Fruit fly (Drosophila melanogaster) whole organism, pupa: ENCODE data around the gene CG14610.

Experiments
- CG10348 ChIP-seq: fragments of 200-800 bp; sonication (Bioruptor generic); IDR thresholded peaks from 2 replicates; pipeline ENCODE4 v1.3.6; 2022; ENCODE audit warnings: missing biosample characterization, missing genetic modification characterization
- CG12605 ChIP-seq: fragments of 200-800 bp; sonication (Bioruptor generic); IDR thresholded peaks from 2 replicates; pipeline ENCODE4 v1.3.6; 2022; ENCODE audit warnings: missing biosample characterization, missing genetic modification characterization
- CG13204 ChIP-seq: fragments of 200-800 bp; sonication (Bioruptor generic); optimal IDR thresholded peaks from 2 replicates; lab custom pipeline; 2018; ENCODE audit warnings: missing biosample characterization, mild to moderate bottlenecking, missing genetic modification characterization, moderate library complexity
- CG14655 ChIP-seq: fragments of 200-800 bp; sonication (Bioruptor generic); optimal IDR thresholded peaks from 3 replicates; lab custom pipeline; 2017; ENCODE audit warnings: mild to moderate bottlenecking, missing biosample characterization, missing genetic modification reagents, missing genetic modification characterization
- CG15710 ChIP-seq: fragments of 200-800 bp; sonication (Bioruptor generic); optimal IDR thresholded peaks from 2 replicates; lab custom pipeline; 2018; ENCODE audit warnings: missing biosample characterization, mild to moderate bottlenecking, missing genetic modification characterization, moderate library complexity
- CG17806 ChIP-seq: fragments of 200-800 bp; sonication (Bioruptor generic); optimal IDR thresholded peaks from 2 replicates; lab custom pipeline; 2018; ENCODE audit warnings: missing biosample characterization, mild to moderate bottlenecking, missing genetic modification characterization, moderate library complexity
- CG32121 ChIP-seq: fragments of 200-800 bp; sonication (Bioruptor generic); IDR thresholded peaks from 2 replicates; pipeline ENCODE4 v1.3.6; 2022; ENCODE audit warnings: missing biosample characterization, missing genetic modification characterization
- CG34367 ChIP-seq: fragments of 200-800 bp; sonication (Bioruptor generic); optimal IDR thresholded peaks from 2 replicates; lab custom pipeline; 2018; ENCODE audit warnings: missing biosample characterization, mild to moderate bottlenecking, missing genetic modification characterization
- CG4496 ChIP-seq: fragments of 200-800 bp; sonication (Bioruptor generic); IDR thresholded peaks from 3 replicates; pipeline ENCODE4 v1.3.6; 2022; ENCODE audit warnings: missing biosample characterization, missing genetic modification characterization
- CG8159 ChIP-seq: fragments of 200-800 bp; sonication (Bioruptor generic); optimal IDR thresholded peaks from 3 replicates; lab custom pipeline; 2018; ENCODE audit warnings: missing biosample characterization, mild to moderate bottlenecking, missing genetic modification characterization, moderate library complexity
- CG8301 ChIP-seq: fragments of 200-800 bp; sonication (Bioruptor generic); optimal IDR thresholded peaks from 2 replicates; lab custom pipeline; 2018; ENCODE audit warnings: missing biosample characterization, mild to moderate bottlenecking, missing genetic modification characterization
- CG9948 ChIP-seq: fragments of 200-800 bp; sonication (Bioruptor generic); optimal IDR thresholded peaks from 2 replicates; lab custom pipeline; 2018; ENCODE audit warnings: missing biosample characterization, mild to moderate bottlenecking, missing genetic modification characterization, moderate library complexity
- D1 ChIP-seq: fragments of 200-800 bp; sonication (Bioruptor generic); optimal IDR thresholded peaks from 2 replicates; lab custom pipeline; 2018; ENCODE audit warnings: missing biosample characterization, mild to moderate bottlenecking, missing genetic modification characterization, moderate library complexity
- EcR ChIP-seq: fragments of 200-800 bp; sonication (Bioruptor generic); optimal IDR thresholded peaks from 3 replicates; lab custom pipeline; 2019; ENCODE audit warnings: missing biosample characterization, missing genetic modification characterization, mild to moderate bottlenecking, moderate library complexity, missing genetic modification reagents
- Ets98B ChIP-seq: fragments of 200-800 bp; sonication (Bioruptor generic); IDR thresholded peaks from 2 replicates; pipeline ENCODE4 v1.3.6; 2022; ENCODE audit warnings: missing biosample characterization, missing genetic modification characterization
- Pif1A ChIP-seq: fragments of 200-800 bp; sonication (Bioruptor generic); optimal IDR thresholded peaks from 3 replicates; lab custom pipeline; 2016; ENCODE audit warnings: missing biosample characterization, missing genetic modification characterization
- Pif1B ChIP-seq: fragments of 200-800 bp; sonication (Bioruptor generic); optimal IDR thresholded peaks from 3 replicates; lab custom pipeline; 2016; ENCODE audit warnings: missing biosample characterization, missing genetic modification characterization
- Snoo ChIP-seq: fragments of 200-800 bp; sonication (Bioruptor generic); optimal IDR thresholded peaks from 3 replicates; lab custom pipeline; 2017; ENCODE audit warnings: missing biosample characterization, mild to moderate bottlenecking, missing genetic modification characterization, inconsistent platforms
- fd96Ca ChIP-seq: fragments of 200-800 bp; sonication (Bioruptor generic); IDR thresholded peaks from 3 replicates; pipeline ENCODE4 v1.3.6; 2022; ENCODE audit warnings: missing biosample characterization, missing genetic modification characterization
- gl ChIP-seq: fragments of 200-800 bp; sonication (Bioruptor generic); optimal IDR thresholded peaks from 2 replicates; lab custom pipeline; 2018; ENCODE audit warnings: missing biosample characterization, mild to moderate bottlenecking, missing genetic modification characterization
- rn ChIP-seq: fragments of 200-800 bp; sonication (Bioruptor generic); IDR thresholded peaks from 2 replicates; pipeline ENCODE4 v1.3.6; 2022; ENCODE audit warnings: missing biosample characterization, missing genetic modification characterization

CG14610 gene

dm6 chr3R:7107713-7108588 is 36.1 kb downstream of the CG14610 start:
- TF ChIP-seq rn (GFP tag; lab: Robert Waterston, UW), result no peak
- TF ChIP-seq CG14655 (GFP tag; lab: Kevin White, UChicago), result peak; percentile 7
- TF ChIP-seq Snoo (tag; lab: Kevin White, UChicago), result no peak
- TF ChIP-seq CG8159, result peak; percentile 4
- TF ChIP-seq fd96Ca (GFP tag; lab: Robert Waterston, UW), result no peak
- no peak for TF ChIP-seq CG8301 (tag; lab: Kevin White, UChicago)
- TF ChIP-seq CG17806, result no peak
- no peak for TF ChIP-seq gl (tag; lab: Kevin White, UChicago)
- peak; percentile 10 for TF ChIP-seq D1 (tag; lab: Kevin White, UChicago)
- no peak for TF ChIP-seq Pif1A
- TF ChIP-seq CG10348 (GFP tag; lab: Robert Waterston, UW), result no peak
- TF ChIP-seq EcR (GFP tag; lab: Kevin White, UChicago), result peak; percentile 99
- TF ChIP-seq CG9948 (tag; lab: Kevin White, UChicago), result peak; percentile 38
- TF ChIP-seq CG15710, result no peak
- TF ChIP-seq CG12605 (GFP tag; lab: Robert Waterston, UW), result no peak
- TF ChIP-seq CG34367 (tag; lab: Kevin White, UChicago), result no peak
- TF ChIP-seq CG13204 (GFP tag; lab: Kevin White, UChicago), result peak; percentile 34
- TF ChIP-seq Pif1B (GFP tag; lab: Kevin White, UChicago), result no peak
- no peak for TF ChIP-seq Ets98B (GFP tag; lab: Robert Waterston, UW)
- TF ChIP-seq CG32121 (GFP tag; lab: Robert Waterston, UW), result no peak
- TF ChIP-seq CG4496, result no peak

DNA sequence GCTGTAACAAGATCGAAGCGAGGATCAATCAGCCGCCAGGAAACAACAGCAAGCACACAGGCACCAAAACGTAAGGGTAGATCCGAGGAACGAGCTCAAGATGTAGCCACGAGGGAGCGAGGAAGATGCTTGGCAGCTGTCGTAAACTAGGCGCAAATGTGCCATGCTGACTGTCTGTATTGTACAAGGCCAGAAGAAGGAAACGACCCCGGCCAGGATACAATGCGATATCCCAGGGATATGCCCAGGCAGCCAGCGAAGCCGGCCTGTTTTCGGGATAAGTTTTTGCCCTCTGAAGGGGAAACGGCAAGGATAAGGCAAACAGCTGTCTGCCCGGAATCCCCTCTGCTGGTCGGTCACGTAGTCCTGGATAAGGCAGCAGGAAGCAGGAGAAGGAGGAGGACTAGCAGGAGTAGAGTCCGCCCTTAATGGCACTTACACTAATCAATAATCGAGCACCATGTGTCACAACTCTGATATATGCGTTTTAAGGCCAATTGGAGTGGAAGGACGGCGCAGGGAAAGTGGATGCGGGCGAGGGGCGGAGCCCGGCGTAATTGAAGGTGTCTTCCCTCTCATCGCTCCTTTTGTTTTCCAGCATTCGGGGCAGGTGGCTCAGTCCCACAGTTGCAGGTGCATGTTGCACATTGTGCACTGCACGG is 38.5 kb downstream of the CG14610 start:
- TF ChIP-seq rn (GFP tag; lab: Robert Waterston, UW) (no peak), CG32121 (GFP tag; lab: Robert Waterston, UW) (no peak), CG17806 (no peak), CG15710 (no peak), CG8301 (tag; lab: Kevin White, UChicago) (no peak), Pif1A (no peak), CG9948 (tag; lab: Kevin White, UChicago) (no peak), D1 (tag; lab: Kevin White, UChicago) (no peak), CG34367 (tag; lab: Kevin White, UChicago) (no peak), EcR (GFP tag; lab: Kevin White, UChicago) (no peak), Pif1B (GFP tag; lab: Kevin White, UChicago) (no peak)

DNA sequence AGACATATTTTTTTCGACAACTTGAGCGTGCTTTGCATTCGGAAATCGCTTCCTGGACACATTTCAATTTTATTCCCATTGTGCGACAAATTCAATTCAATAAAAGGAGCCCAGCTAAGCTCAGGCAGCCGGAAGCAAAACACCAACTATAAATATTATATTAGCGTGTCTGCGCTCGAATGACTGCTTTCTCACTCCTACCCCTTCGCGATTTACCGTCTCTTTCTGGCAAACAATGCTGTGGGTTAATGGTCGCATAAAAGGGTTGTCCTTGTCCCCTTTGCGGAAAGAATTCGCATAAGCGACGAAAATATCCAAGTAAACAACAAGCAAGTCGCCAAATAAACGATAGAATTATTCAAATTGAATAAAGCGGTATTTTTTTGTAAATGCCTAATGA is 39.8 kb downstream of the CG14610 start:
- TF ChIP-seq CG34367 (tag; lab: Kevin White, UChicago) (no peak), EcR (GFP tag; lab: Kevin White, UChicago) (peak; percentile 41), Pif1B (GFP tag; lab: Kevin White, UChicago) (no peak)
- TF ChIP-seq, all 21 proteins: peak for 1

dm6 chr3R:7102853-7103833 is 41.0 kb downstream of the CG14610 start:
- TF ChIP-seq CG12605 (GFP tag; lab: Robert Waterston, UW), result peak; percentile 42; the same call in 1 of the 2 replicates
- TF ChIP-seq CG14655 (GFP tag; lab: Kevin White, UChicago), result no peak
- peak; percentile 58 for TF ChIP-seq CG32121 (GFP tag; lab: Robert Waterston, UW)
- no peak for TF ChIP-seq gl (tag; lab: Kevin White, UChicago)
- no peak for TF ChIP-seq Snoo (tag; lab: Kevin White, UChicago)
- TF ChIP-seq CG9948 (tag; lab: Kevin White, UChicago), result no peak
- peak; percentile 10 for TF ChIP-seq CG13204 (GFP tag; lab: Kevin White, UChicago)
- TF ChIP-seq Pif1A, result peak; percentile 21
- no peak for TF ChIP-seq CG15710
- no peak for TF ChIP-seq Pif1B (GFP tag; lab: Kevin White, UChicago)
- TF ChIP-seq CG34367 (tag; lab: Kevin White, UChicago), result no peak
- TF ChIP-seq D1 (tag; lab: Kevin White, UChicago), result no peak
- TF ChIP-seq CG10348 (GFP tag; lab: Robert Waterston, UW), result no peak
- TF ChIP-seq CG8159, result peak; percentile 17
- TF ChIP-seq Ets98B (GFP tag; lab: Robert Waterston, UW), result peak; percentile 71
- no peak for TF ChIP-seq CG17806
- peak; percentile 2 for TF ChIP-seq CG8301 (tag; lab: Kevin White, UChicago)
- peak; percentile 71 for TF ChIP-seq EcR (GFP tag; lab: Kevin White, UChicago)
- TF ChIP-seq fd96Ca (GFP tag; lab: Robert Waterston, UW), result peak; percentile 59; the same call in 2 of the 3 replicates
- no peak for TF ChIP-seq rn (GFP tag; lab: Robert Waterston, UW)
- peak; percentile 66; the same call in 2 of the 3 replicates for TF ChIP-seq CG4496
